Fruit fly (Drosophila melanogaster) whole organism, embryonic: ENCODE measurements around the gene Setx.

Experiments used
- Atf3 ChIP-seq: fragments of 200-800 bp; sonication (Bioruptor generic); optimal IDR thresholded peaks from 3 replicates; lab custom pipeline; 2016; ENCODE audit warnings: missing biosample characterization, missing genetic modification characterization
- Awh ChIP-seq: fragments of 200-800 bp; sonication (Bioruptor generic); IDR thresholded peaks from 2 replicates; pipeline ENCODE4, ENCODE4 v1.3.6; 2022; ENCODE audit warnings: missing biosample characterization, missing genetic modification characterization
- Bdp1 ChIP-seq: fragments of 200-800 bp; sonication (Bioruptor generic); optimal IDR thresholded peaks from 3 replicates; lab custom pipeline; 2016; ENCODE audit warnings: missing biosample characterization, missing genetic modification characterization
- CG10366 ChIP-seq: fragments of 200-800 bp; sonication (Bioruptor generic); IDR thresholded peaks from 2 replicates; pipeline ENCODE4 v1.3.6; 2022; ENCODE audit warnings: missing biosample characterization, missing genetic modification characterization
- CG10462 ChIP-seq: fragments of 200-800 bp; sonication (Bioruptor generic); optimal IDR thresholded peaks from 2 replicates; lab custom pipeline; 2016; ENCODE audit warnings: missing biosample characterization, missing genetic modification characterization
- CG11504 ChIP-seq: fragments of 200-800 bp; sonication (Bioruptor generic); optimal IDR thresholded peaks from 3 replicates; lab custom pipeline; 2019; ENCODE audit warnings: missing biosample characterization, mild to moderate bottlenecking, missing genetic modification characterization, moderate library complexity
- CG12769 ChIP-seq: fragments of 200-800 bp; sonication (Bioruptor generic); optimal IDR thresholded peaks from 2 replicates; lab custom pipeline; 2019; ENCODE audit warnings: missing biosample characterization, mild to moderate bottlenecking, missing genetic modification characterization, moderate library complexity
- CG13123 ChIP-seq: fragments of 200-800 bp; sonication (Bioruptor generic); optimal IDR thresholded peaks from 2 replicates; lab custom pipeline; 2016; ENCODE audit warnings: missing biosample characterization, missing genetic modification characterization
- CG15073 ChIP-seq: fragments of 200-800 bp; sonication (Bioruptor generic); optimal IDR thresholded peaks from 2 replicates; lab custom pipeline; 2016; ENCODE audit warnings: missing biosample characterization, missing genetic modification characterization
- CG1529 ChIP-seq: fragments of 200-800 bp; sonication (Bioruptor generic); optimal IDR thresholded peaks from 3 replicates; lab custom pipeline; 2018; ENCODE audit warnings: missing biosample characterization, missing genetic modification characterization
- CG17568 ChIP-seq: fragments of 200-800 bp; sonication (Bioruptor generic); optimal IDR thresholded peaks from 2 replicates; lab custom pipeline; 2018; ENCODE audit warnings: missing biosample characterization, mild to moderate bottlenecking, missing genetic modification characterization, moderate library complexity
- CG18476 ChIP-seq: fragments of 200-800 bp; sonication (Bioruptor generic); optimal IDR thresholded peaks from 2 replicates; lab custom pipeline; 2016; ENCODE audit warnings: missing biosample characterization, mild to moderate bottlenecking, missing genetic modification characterization
- CG18764 ChIP-seq: fragments of 200-800 bp; sonication (Bioruptor generic); optimal IDR thresholded peaks from 3 replicates; lab custom pipeline; 2016; ENCODE audit warnings: missing biosample characterization, missing genetic modification characterization
- CG2678 ChIP-seq: fragments of 200-800 bp; sonication (Bioruptor generic); optimal IDR thresholded peaks from 3 replicates; lab custom pipeline; 2019; ENCODE audit warnings: missing biosample characterization, mild to moderate bottlenecking, missing genetic modification characterization, moderate library complexity
- CG33557 ChIP-seq: fragments of 200-800 bp; sonication (Bioruptor generic); optimal IDR thresholded peaks from 2 replicates; lab custom pipeline; 2019; ENCODE audit warnings: missing biosample characterization, mild to moderate bottlenecking, missing genetic modification characterization, moderate library complexity
- CG3995 ChIP-seq: fragments of 200-800 bp; sonication (Bioruptor generic); optimal IDR thresholded peaks from 3 replicates; lab custom pipeline; 2016; ENCODE audit warnings: missing biosample characterization, missing genetic modification characterization
- CG4404 ChIP-seq: fragments of 200-800 bp; sonication (Bioruptor generic); IDR thresholded peaks from 2 replicates; pipeline ENCODE4 v1.3.6; 2022; ENCODE audit warnings: missing biosample characterization, missing genetic modification characterization
- CG4617 ChIP-seq: fragments of 200-800 bp; sonication (Bioruptor generic); optimal IDR thresholded peaks from 3 replicates; lab custom pipeline; 2016; ENCODE audit warnings: missing biosample characterization, missing genetic modification characterization, borderline replicate concordance
- CG5245 ChIP-seq: fragments of 200-800 bp; sonication (Bioruptor generic); optimal IDR thresholded peaks from 3 replicates; lab custom pipeline; 2016; ENCODE audit warnings: missing biosample characterization, missing genetic modification characterization
- CG6272 ChIP-seq: fragments of 200-800 bp; sonication (Bioruptor generic); IDR thresholded peaks from 2 replicates; pipeline ENCODE4 v1.3.6; 2022; ENCODE audit warnings: missing biosample characterization, missing genetic modification characterization
- CG6854 ChIP-seq: fragments of 200-800 bp; sonication (Bioruptor generic); optimal IDR thresholded peaks from 3 replicates; lab custom pipeline; 2017; ENCODE audit warnings: missing biosample characterization, mild to moderate bottlenecking, missing genetic modification characterization
- CG7839 ChIP-seq: fragments of 200-800 bp; sonication (Bioruptor generic); optimal IDR thresholded peaks from 3 replicates; lab custom pipeline; 2018; ENCODE audit warnings: missing biosample characterization, mild to moderate bottlenecking, missing genetic modification characterization, moderate library complexity
- CG7928 ChIP-seq: fragments of 200-800 bp; sonication (Bioruptor generic); optimal IDR thresholded peaks from 2 replicates; lab custom pipeline; 2017; ENCODE audit warnings: missing biosample characterization, mild to moderate bottlenecking, missing genetic modification characterization
- CG9932 ChIP-seq: fragments of 200-800 bp; sonication (Bioruptor generic); IDR thresholded peaks from 2 replicates; pipeline ENCODE4 v1.3.6; 2022; ENCODE audit warnings: missing biosample characterization, missing genetic modification characterization
- CkIIα-i1 ChIP-seq: fragments of 200-800 bp; sonication (Bioruptor generic); IDR thresholded peaks from 2 replicates; pipeline ENCODE4 v1.3.6; 2022; ENCODE audit warnings: missing biosample characterization, missing genetic modification characterization
- Hmx ChIP-seq: fragments of 200-800 bp; sonication (Bioruptor generic); optimal IDR thresholded peaks from 2 replicates; lab custom pipeline; 2016; ENCODE audit warnings: missing biosample characterization, missing genetic modification characterization
- Jarid2 ChIP-seq: fragments of 200-800 bp; sonication (Bioruptor generic); optimal IDR thresholded peaks from 3 replicates; lab custom pipeline; 2017; ENCODE audit warnings: mild to moderate bottlenecking, missing biosample characterization, missing genetic modification reagents, missing genetic modification characterization
- Ravus ChIP-seq: fragments of 200-800 bp; sonication (Bioruptor generic); IDR thresholded peaks from 2 replicates; pipeline ENCODE4 v1.3.6; 2022; ENCODE audit warnings: missing biosample characterization, missing genetic modification characterization
- Taf1 ChIP-seq: fragments of 200-800 bp; sonication (Bioruptor generic); IDR thresholded peaks from 2 replicates; pipeline ENCODE4 v1.3.6; 2022; ENCODE audit warnings: missing biosample characterization, missing genetic modification characterization
- Xbp1 ChIP-seq: fragments of 200-800 bp; sonication (Bioruptor generic); optimal IDR thresholded peaks from 3 replicates; lab custom pipeline; 2016; ENCODE audit warnings: missing biosample characterization, mild to moderate bottlenecking, missing genetic modification characterization
- ap ChIP-seq: fragments of 200-800 bp; sonication (Bioruptor generic); IDR thresholded peaks from 2 replicates; pipeline ENCODE4 v1.3.6; 2022; ENCODE audit warnings: missing biosample characterization, missing genetic modification characterization
- ash1 ChIP-seq: fragments of 200-800 bp; sonication (Bioruptor generic); optimal IDR thresholded peaks from 2 replicates; lab custom pipeline; 2018; ENCODE audit warnings: missing biosample characterization, mild to moderate bottlenecking, missing genetic modification characterization
- bbx ChIP-seq: fragments of 200-800 bp; sonication (Bioruptor generic); IDR thresholded peaks from 2 replicates; pipeline ENCODE4 v1.3.6; 2022; ENCODE audit warnings: missing biosample characterization, missing genetic modification characterization; ENCODE audit not compliant: partially characterized antibody
- chinmo ChIP-seq: fragments of 200-800 bp; sonication (Bioruptor generic); IDR thresholded peaks from 4 replicates; pipeline ENCODE4 v1.3.6; 2022; ENCODE audit warnings: missing biosample characterization, missing genetic modification characterization; ENCODE audit not compliant: partially characterized antibody
- danr ChIP-seq: fragments of 200-800 bp; sonication (Bioruptor generic); IDR thresholded peaks from 2 replicates; pipeline ENCODE4 v1.3.6; 2022; ENCODE audit warnings: missing biosample characterization, missing genetic modification characterization
- dmrt99B ChIP-seq: fragments of 200-800 bp; sonication (Bioruptor generic); optimal IDR thresholded peaks from 2 replicates; lab custom pipeline; 2018; ENCODE audit warnings: missing biosample characterization, mild to moderate bottlenecking, missing genetic modification characterization, moderate library complexity
- ems ChIP-seq: fragments of 200-800 bp; sonication (Bioruptor generic); optimal IDR thresholded peaks from 3 replicates; lab custom pipeline; 2016; ENCODE audit warnings: missing biosample characterization, missing genetic modification characterization
- ham ChIP-seq: fragments of 200-800 bp; sonication (Bioruptor generic); IDR thresholded peaks from 2 replicates; pipeline ENCODE4 v1.3.6; 2022; ENCODE audit warnings: missing biosample characterization, missing genetic modification characterization
- luna ChIP-seq: fragments of 200-800 bp; sonication (Bioruptor generic); optimal IDR thresholded peaks from 2 replicates; lab custom pipeline; 2016; ENCODE audit warnings: missing biosample characterization, missing genetic modification characterization
- mam ChIP-seq: fragments of 200-800 bp; sonication (Bioruptor generic); optimal IDR thresholded peaks from 3 replicates; lab custom pipeline; 2016; ENCODE audit warnings: missing biosample characterization, missing genetic modification characterization
- nom ChIP-seq: fragments of 200-800 bp; sonication (Bioruptor generic); optimal IDR thresholded peaks from 2 replicates; lab custom pipeline; 2017; ENCODE audit warnings: missing biosample characterization, missing genetic modification characterization, mild to moderate bottlenecking, moderate library complexity, missing genetic modification reagents
- pfk ChIP-seq: fragments of 200-800 bp; sonication (Bioruptor generic); optimal IDR thresholded peaks from 2 replicates; lab custom pipeline; 2018; ENCODE audit warnings: missing biosample characterization, mild to moderate bottlenecking, missing genetic modification characterization, moderate library complexity
- psq ChIP-seq: fragments of 200-800 bp; sonication (Bioruptor generic); optimal IDR thresholded peaks from 2 replicates; lab custom pipeline; 2017; ENCODE audit warnings: missing biosample characterization, missing genetic modification characterization
- pum ChIP-seq: fragments of 200-800 bp; sonication (Bioruptor generic); optimal IDR thresholded peaks from 2 replicates; lab custom pipeline; 2016; ENCODE audit warnings: missing biosample characterization, missing genetic modification characterization
- pzg ChIP-seq: fragments of 200-800 bp; sonication (Bioruptor generic); optimal IDR thresholded peaks from 3 replicates; lab custom pipeline; 2018; ENCODE audit warnings: missing biosample characterization, mild to moderate bottlenecking, missing genetic modification characterization, moderate library complexity
- sc ChIP-seq, 3 experiments: fragments of >200 bp in 2 of 3; fragments of 200-800 bp in 1 of 3; sonication (Bioruptor generic) in 1 of 3; optimal IDR thresholded peaks; 2 replicates in 2 of 3; 3 replicates in 1 of 3; lab custom pipeline; 2017; ENCODE audit warnings: mild to moderate bottlenecking in 1 of 3, missing biosample characterization in 1 of 3, missing genetic modification characterization in 1 of 3, missing genetic modification reagents in 1 of 3
- sisA ChIP-seq: fragments of 200-800 bp; sonication (Bioruptor generic); IDR thresholded peaks from 2 replicates; pipeline ENCODE4 v1.3.6; 2022; ENCODE audit warnings: missing biosample characterization, missing genetic modification characterization
- sna ChIP-seq: fragments of 200-800 bp; sonication (Bioruptor generic); IDR thresholded peaks from 2 replicates; pipeline ENCODE4 v1.3.6; 2022; ENCODE audit warnings: missing biosample characterization, missing genetic modification characterization; ENCODE audit not compliant: partially characterized antibody
- vvl ChIP-seq: fragments of 200-800 bp; sonication (Bioruptor generic); IDR thresholded peaks from 2 replicates; pipeline ENCODE4 v1.3.6; 2022; ENCODE audit warnings: missing biosample characterization, missing genetic modification characterization
- wdn ChIP-seq: fragments of 200-800 bp; sonication (Bioruptor generic); IDR thresholded peaks from 2 replicates; pipeline ENCODE4 v1.3.6; 2022; ENCODE audit warnings: missing biosample characterization, missing genetic modification characterization
- zfh2 ChIP-seq: fragments of 200-800 bp; sonication (Bioruptor generic); optimal IDR thresholded peaks from 2 replicates; lab custom pipeline; 2016; ENCODE audit warnings: missing biosample characterization, missing genetic modification characterization

Setx gene

dm6 chr3L:8091650-8092068 lies 45.6 kb downstream of the Setx start, which contains the start of gene CG7565 (continued):
- no peak for TF ChIP-seq sc (optimal IDR thresholded peaks at IDR 0.05; lab: Kevin White, UChicago)
- TF ChIP-seq sc (GFP tag; optimal IDR thresholded peaks at IDR 0.05; lab: Kevin White, UChicago), result no peak
- TF ChIP-seq CG12769 (tag; lab: Kevin White, UChicago), result peak; percentile 88
- TF ChIP-seq CG4404 (GFP tag; lab: Robert Waterston, UW), result no peak
- peak; percentile 93 for TF ChIP-seq CG7928 (GFP tag; lab: Kevin White, UChicago)
- no peak for TF ChIP-seq CkIIα-i1
- TF ChIP-seq Taf1 (GFP tag; lab: Robert Waterston, UW), result no peak
- TF ChIP-seq CG18476 (GFP tag; lab: Kevin White, UChicago), result peak; percentile 3
- no peak for TF ChIP-seq psq (GFP tag; lab: Kevin White, UChicago)
- TF ChIP-seq mam, result peak; percentile 30
- no peak for TF ChIP-seq sisA (GFP tag; lab: Robert Waterston, UW)
- TF ChIP-seq vvl (GFP tag; lab: Robert Waterston, UW), result peak; percentile 77
- TF ChIP-seq CG2678, result peak; percentile 41
- no peak for TF ChIP-seq dmrt99B (tag; lab: Kevin White, UChicago)
- TF ChIP-seq ash1 (GFP tag; lab: Kevin White, UChicago), result peak; percentile 43
- no peak for TF ChIP-seq danr (GFP tag; lab: Robert Waterston, UW)
- no peak for TF ChIP-seq CG6854 (GFP tag; lab: Kevin White, UChicago)
- no peak for TF ChIP-seq CG18764 (GFP tag; lab: Kevin White, UChicago)
- TF ChIP-seq pum (GFP tag; lab: Kevin White, UChicago), result no peak
- TF ChIP-seq Xbp1 (GFP tag; lab: Kevin White, UChicago), result peak; percentile 47
- no peak for TF ChIP-seq ham
- TF ChIP-seq Bdp1 (GFP tag; lab: Kevin White, UChicago), result no peak
- no peak for TF ChIP-seq chinmo
- no peak for TF ChIP-seq CG10366
- no peak for TF ChIP-seq ap
- TF ChIP-seq CG10462, result peak; percentile 43
- TF ChIP-seq nom (GFP tag; lab: Kevin White, UChicago), result no peak
- TF ChIP-seq Awh, result no peak
- TF ChIP-seq pzg (GFP tag; lab: Kevin White, UChicago), result peak; percentile 81
- TF ChIP-seq CG6272 (GFP tag; lab: Robert Waterston, UW), result no peak
- no peak for TF ChIP-seq Hmx (GFP tag; lab: Kevin White, UChicago)
- peak; percentile 19 for TF ChIP-seq CG3995
- peak; percentile 39 for TF ChIP-seq pfk (GFP tag; lab: Kevin White, UChicago)
- TF ChIP-seq wdn (GFP tag; lab: Robert Waterston, UW), result 0 out of 2 replicates have a peak, but pooled peaks have one; percentile 15
- no peak for TF ChIP-seq CG33557
- TF ChIP-seq sna (GFP tag; lab: Robert Waterston, UW), result peak; percentile 71; the same call in 1 of the 2 replicates
- no peak for TF ChIP-seq CG5245
- TF ChIP-seq CG11504 (tag; lab: Kevin White, UChicago), result no peak
- peak; percentile 69 for TF ChIP-seq zfh2 (GFP tag; lab: Kevin White, UChicago)
- no peak for TF ChIP-seq ems (GFP tag; lab: Kevin White, UChicago)
- TF ChIP-seq Jarid2 (GFP tag; lab: Kevin White, UChicago), result peak; percentile 23
- no peak for TF ChIP-seq CG7839
- TF ChIP-seq CG15073 (GFP tag; lab: Kevin White, UChicago), result no peak
- peak; percentile 59; the same call in 1 of the 2 replicates for TF ChIP-seq bbx (GFP tag; lab: Robert Waterston, UW)
- TF ChIP-seq CG13123, result no peak
- no peak for TF ChIP-seq CG1529 (GFP tag; lab: Kevin White, UChicago)
- no peak for TF ChIP-seq luna (GFP tag; lab: Kevin White, UChicago)
- no peak for TF ChIP-seq Ravus (GFP tag; lab: Robert Waterston, UW)
- peak; percentile 49 for TF ChIP-seq CG4617 (GFP tag; lab: Kevin White, UChicago)
- no peak for TF ChIP-seq Atf3 (GFP tag; lab: Kevin White, UChicago)
- peak; percentile 32 for TF ChIP-seq CG17568 (GFP tag; lab: Kevin White, UChicago)
- peak; percentile 56 for TF ChIP-seq CG9932 (GFP tag; lab: Robert Waterston, UW)
